Worm (Caenorhabditis elegans) whole organism, L1 larva: ENCODE measurements around the gene samt-1.

Experiments used
- C04F5.9 ChIP-seq: sonication (generic microtip); optimal IDR thresholded peaks from 2 replicates; lab custom pipeline; 2016; ENCODE audit warnings: missing genetic modification characterization, missing compliant biosample characterization
- C16A3.4 ChIP-seq: fragments of 150-350 bp; optimal IDR thresholded peaks from 2 replicates; lab custom pipeline; 2014; ENCODE audit warnings: missing biosample characterization, missing genetic modification characterization
- C34B4.2 ChIP-seq: sonication (generic microtip); optimal IDR thresholded peaks from 2 replicates; lab custom pipeline; 2017; ENCODE audit warnings: mild to moderate bottlenecking, missing genetic modification characterization, missing compliant biosample characterization
- aha-1 ChIP-seq: fragments of 150-350 bp; optimal IDR thresholded peaks from 2 replicates; lab custom pipeline; 2014; ENCODE audit warnings: missing biosample characterization, missing genetic modification characterization
- alr-1 ChIP-seq: fragments of 200-800 bp; sonication (Bioruptor generic); optimal IDR thresholded peaks from 2 replicates; lab custom pipeline; 2018; ENCODE audit warnings: borderline replicate concordance, mild to moderate bottlenecking, missing genetic modification characterization, missing compliant biosample characterization
- ceh-82 ChIP-seq, 3 experiments: fragments of 150-350 bp in 1 of 3; sonication (generic microtip) in 2 of 3; optimal IDR thresholded peaks; 2 replicates each; lab custom pipeline; 2014 to 2017; ENCODE audit warnings: missing biosample characterization in 3 of 3, missing genetic modification characterization in 3 of 3
- dsc-1 ChIP-seq: sonication (generic microtip); optimal IDR thresholded peaks from 2 replicates; lab custom pipeline; 2016; ENCODE audit warnings: mild to moderate bottlenecking, missing genetic modification characterization, missing compliant biosample characterization
- fkh-10 ChIP-seq: sonication (generic microtip); optimal IDR thresholded peaks from 2 replicates; lab custom pipeline; 2017; ENCODE audit warnings: missing biosample characterization, missing genetic modification reagents, missing genetic modification characterization
- fkh-8 ChIP-seq: sonication (generic microtip); optimal IDR thresholded peaks from 2 replicates; lab custom pipeline; 2016; ENCODE audit warnings: mild to moderate bottlenecking, missing genetic modification characterization, missing compliant biosample characterization
- grh-1 ChIP-seq: fragments of 200-800 bp; sonication (Bioruptor generic); IDR thresholded peaks from 2 replicates; pipeline ENCODE4 v1.3.6; 2022; ENCODE audit warnings: missing genetic modification reagents, missing genetic modification characterization, missing compliant biosample characterization
- hlh-4 ChIP-seq: sonication (generic microtip); optimal IDR thresholded peaks from 2 replicates; lab custom pipeline; 2016; ENCODE audit warnings: mild to moderate bottlenecking, missing genetic modification characterization, missing compliant biosample characterization
- jun-1 ChIP-seq: fragments of 150-350 bp; optimal IDR thresholded peaks from 2 replicates; lab custom pipeline; 2014; ENCODE audit warnings: missing biosample characterization, missing genetic modification reagents, missing genetic modification characterization
- lsy-2 ChIP-seq, 2 experiments: fragments of 150-350 bp; optimal IDR thresholded peaks; 2 replicates each; lab custom pipeline; 2014; ENCODE audit warnings: missing biosample characterization in 2 of 2, missing genetic modification characterization in 2 of 2
- mab-9 ChIP-seq: fragments of 200-800 bp; sonication (Bioruptor generic); IDR thresholded peaks from 2 replicates; pipeline ENCODE4 v1.3.6; 2022; ENCODE audit warnings: missing genetic modification reagents, missing genetic modification characterization, missing compliant biosample characterization
- mef-2 ChIP-seq: fragments of 150-350 bp; optimal IDR thresholded peaks from 2 replicates; lab custom pipeline; 2014; ENCODE audit warnings: missing biosample characterization, missing genetic modification characterization
- nhr-11 ChIP-seq: fragments of 150-350 bp; optimal IDR thresholded peaks from 2 replicates; lab custom pipeline; 2014; ENCODE audit warnings: missing biosample characterization, missing genetic modification characterization
- nhr-12 ChIP-seq: sonication (generic microtip); optimal IDR thresholded peaks from 2 replicates; lab custom pipeline; 2017; ENCODE audit warnings: missing biosample characterization, missing genetic modification characterization
- nhr-20 ChIP-seq: sonication (generic microtip); optimal IDR thresholded peaks from 2 replicates; lab custom pipeline; 2016; ENCODE audit warnings: mild to moderate bottlenecking, missing genetic modification characterization, missing compliant biosample characterization
- nhr-76 ChIP-seq: sonication (generic microtip); optimal IDR thresholded peaks from 2 replicates; lab custom pipeline; 2017; ENCODE audit warnings: missing biosample characterization, missing genetic modification characterization
- nhr-77 ChIP-seq: fragments of 150-350 bp; optimal IDR thresholded peaks from 2 replicates; lab custom pipeline; 2014; ENCODE audit warnings: missing biosample characterization, missing genetic modification characterization
- nhr-84 ChIP-seq: sonication (generic microtip); optimal IDR thresholded peaks from 2 replicates; lab custom pipeline; 2017; ENCODE audit warnings: missing biosample characterization, missing genetic modification characterization
- nhr-90 ChIP-seq: sonication (generic microtip); optimal IDR thresholded peaks from 2 replicates; lab custom pipeline; 2016; ENCODE audit warnings: mild to moderate bottlenecking, missing genetic modification characterization, missing compliant biosample characterization; ENCODE audit not compliant: poor library complexity
- pag-3 ChIP-seq: sonication (generic microtip); optimal IDR thresholded peaks from 2 replicates; lab custom pipeline; 2017; ENCODE audit warnings: missing genetic modification characterization, mild to moderate bottlenecking, missing compliant biosample characterization, antibody characterized with exemption, borderline replicate concordance; ENCODE audit not compliant: insufficient read depth
- snu-23 ChIP-seq: sonication (generic microtip); optimal IDR thresholded peaks from 2 replicates; lab custom pipeline; 2016; ENCODE audit warnings: missing genetic modification characterization, missing compliant biosample characterization
- sox-4 ChIP-seq: sonication (generic microtip); optimal IDR thresholded peaks from 2 replicates; lab custom pipeline; 2016; ENCODE audit warnings: missing genetic modification characterization, missing compliant biosample characterization
- swsn-7 ChIP-seq: sonication (generic microtip); optimal IDR thresholded peaks from 2 replicates; lab custom pipeline; 2016; ENCODE audit warnings: missing genetic modification characterization, missing compliant biosample characterization
- unc-30 ChIP-seq: sonication (generic microtip); optimal IDR thresholded peaks from 2 replicates; lab custom pipeline; 2017; ENCODE audit warnings: missing biosample characterization, missing genetic modification characterization
- unc-86 ChIP-seq: sonication (generic microtip); optimal IDR thresholded peaks from 2 replicates; lab custom pipeline; 2016; ENCODE audit warnings: missing genetic modification characterization, missing compliant biosample characterization
- vab-15 ChIP-seq: sonication (generic microtip); optimal IDR thresholded peaks from 2 replicates; lab custom pipeline; 2017; ENCODE audit warnings: missing genotype, mild to moderate bottlenecking, missing genetic modification characterization, missing compliant biosample characterization
- ztf-11 ChIP-seq, 2 experiments: sonication (generic microtip); optimal IDR thresholded peaks; 2 replicates each; lab custom pipeline; 2016 to 2017; ENCODE audit warnings: missing genetic modification characterization in 2 of 2, missing biosample characterization in 1 of 2, missing compliant biosample characterization in 1 of 2
- ztf-4 ChIP-seq: fragments of 150-350 bp; optimal IDR thresholded peaks from 2 replicates; lab custom pipeline; 2014; ENCODE audit warnings: missing biosample characterization, missing genetic modification characterization

samt-1 gene

ce11 chrIV:2928409-2928808 lies 2.8 kb upstream of the samt-1 start, which contains the start of gene manf-1 (continued):
- TF ChIP-seq alr-1 (tag; lab: Kevin White, UChicago): no peak
- peak; percentile 85 to 86 for TF ChIP-seq lsy-2 (tag; optimal IDR thresholded peaks at IDR 0.05; lab: Kevin White, UChicago)
- TF ChIP-seq sox-4 (tag; lab: Kevin White, UChicago): peak; percentile 4
- peak; percentile 55 for TF ChIP-seq C16A3.4 (tag; lab: Kevin White, UChicago)
- no peak for TF ChIP-seq C34B4.2 (tag; lab: Kevin White, UChicago)
- no peak for TF ChIP-seq aha-1 (tag; lab: Kevin White, UChicago)
- TF ChIP-seq unc-30 (tag; lab: Kevin White, UChicago): no peak
- peak; percentile 77 for TF ChIP-seq fkh-8 (tag; lab: Kevin White, UChicago)
- no peak for TF ChIP-seq mef-2
- TF ChIP-seq ztf-11 (tag; optimal IDR thresholded peaks at IDR 0.05; lab: Kevin White, UChicago): peak in 1 of 2 experiments; percentile 19
- no peak for TF ChIP-seq hlh-4 (tag; lab: Kevin White, UChicago)
- no peak for TF ChIP-seq nhr-76 (tag; lab: Kevin White, UChicago)
- TF ChIP-seq, all 84 proteins: peak for 44

DNA sequence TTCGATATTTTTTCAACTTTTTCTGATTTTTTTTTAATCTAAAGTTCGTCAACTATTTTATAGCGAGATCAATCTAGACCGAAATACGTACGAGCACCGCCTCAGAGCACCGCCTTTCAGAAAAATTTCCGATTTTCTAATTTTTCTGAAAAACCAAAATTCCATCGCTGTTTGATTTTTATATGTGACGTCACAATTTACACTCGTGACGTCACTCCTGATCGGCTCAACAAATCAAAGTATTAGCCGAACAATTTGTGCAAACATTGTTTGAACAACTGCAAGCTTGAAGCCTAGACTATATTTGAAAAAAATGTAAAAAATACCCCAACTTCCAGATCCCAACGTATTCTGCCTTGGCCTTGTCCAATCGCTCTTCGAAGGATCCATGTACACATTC lies 4.0 kb downstream of the samt-1 start:
- no peak for TF ChIP-seq vab-15 (tag; lab: Kevin White, UChicago)
- TF ChIP-seq, all 84 proteins: peak for 0

DNA sequence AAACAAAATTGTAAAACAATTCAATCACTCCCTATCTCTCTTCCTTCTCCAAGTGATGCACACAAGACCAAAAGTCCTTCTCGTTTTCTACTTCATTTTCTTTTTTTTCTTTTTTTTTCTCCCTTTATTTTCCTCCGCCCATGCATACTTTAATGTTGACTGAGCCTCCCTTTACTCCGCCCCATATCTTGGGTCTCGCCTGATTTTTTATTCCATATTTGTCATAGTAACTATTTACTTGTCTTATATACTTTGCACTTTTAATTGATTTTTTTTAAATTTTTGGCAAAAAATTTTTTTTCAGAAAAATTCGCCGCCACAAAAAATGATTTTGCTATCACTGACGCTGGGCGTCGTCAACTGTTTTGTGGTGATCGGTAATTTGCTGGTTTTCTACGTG lies 28.6 kb downstream of the samt-1 start, which contains the start of gene ser-6:
ser-6 (plus strand) TSS at position 301 of the 400 bp plus-strand sequence.
- TF ChIP-seq nhr-84 (no peak), fkh-10 (peak; percentile 33), nhr-90 (tag; lab: Kevin White, UChicago) (no peak)

ce11 chrIV:2960242-2960641 lies 29.0 kb downstream of the samt-1 start:
- TF ChIP-seq nhr-11 (tag; lab: Kevin White, UChicago) (no peak), C04F5.9 (tag; lab: Kevin White, UChicago) (no peak), lsy-2 (tag; optimal IDR thresholded peaks at IDR 0.05; lab: Kevin White, UChicago) (no peak)

DNA sequence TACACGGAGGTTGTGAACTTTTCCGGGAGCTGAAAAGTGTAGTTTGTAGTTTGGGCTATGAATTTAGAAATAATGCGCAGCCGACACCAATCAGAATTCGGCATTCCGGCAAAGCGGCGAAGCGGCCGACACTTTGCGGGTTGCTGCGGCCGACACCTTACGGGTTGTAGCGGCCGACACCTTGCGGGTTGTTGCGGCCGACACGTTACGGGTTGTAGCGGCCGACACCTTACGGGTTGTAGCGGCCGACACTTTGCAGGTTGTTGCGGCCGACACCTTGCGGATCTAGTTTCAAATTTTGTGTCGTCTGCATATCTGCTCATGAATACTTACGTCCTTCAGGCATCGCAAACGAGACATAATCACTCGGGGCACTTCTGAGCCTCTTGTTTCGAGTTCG lies 35.7 kb downstream of the samt-1 start:
- no peak for TF ChIP-seq aha-1 (tag; lab: Kevin White, UChicago)
- TF ChIP-seq, all 84 proteins: peak for 0

- TF ChIP-seq aha-1 (tag; lab: Kevin White, UChicago): no peak
- no peak for TF ChIP-seq nhr-20 (tag; lab: Kevin White, UChicago)
- no peak for TF ChIP-seq ztf-4 (tag; lab: Kevin White, UChicago)
- no peak for TF ChIP-seq fkh-10
- TF ChIP-seq snu-23 (GFP tag; lab: Kevin White, UChicago): no peak
- no peak for TF ChIP-seq nhr-77
- no peak for TF ChIP-seq ceh-82 (tag; optimal IDR thresholded peaks at IDR 0.05; lab: Kevin White, UChicago)
These were observed 38.3 kb downstream of the samt-1 start, which contains the start of gene Y54G2A.57 for ce11 chrIV:2969399-2969990. Gene Y54G2A.57, plus strand, starts transcription at chrIV:2969940.

DNA sequence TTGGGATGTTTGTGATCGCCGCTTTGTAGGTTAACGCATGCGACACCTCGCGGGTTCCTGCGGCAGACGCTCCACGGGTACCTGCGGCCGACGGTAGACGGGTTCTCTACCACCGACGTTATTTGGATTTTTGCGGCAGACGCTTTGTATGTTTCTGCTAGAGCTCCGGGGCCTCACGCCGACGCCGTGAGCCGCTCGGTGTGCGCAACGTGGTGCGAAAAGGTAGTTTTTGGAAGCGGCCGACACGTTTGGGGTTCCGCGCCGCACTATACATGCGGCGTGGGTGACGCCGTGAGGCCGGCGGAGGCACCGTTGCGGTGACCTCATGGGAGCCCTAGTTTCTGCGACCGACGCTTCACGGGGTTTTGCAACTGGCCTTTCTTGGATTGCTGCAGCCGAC lies 39.9 kb downstream of the samt-1 start:
- TF ChIP-seq swsn-7 (tag; lab: Kevin White, UChicago) (no peak), grh-1 (no peak), pag-3 (tag; lab: Kevin White, UChicago) (no peak), jun-1 (tag; lab: Kevin White, UChicago) (no peak), mab-9 (GFP tag; lab: Robert Waterston, UW) (no peak), nhr-20 (tag; lab: Kevin White, UChicago) (no peak), dsc-1 (tag; lab: Kevin White, UChicago) (no peak), unc-86 (tag; lab: Kevin White, UChicago) (no peak), nhr-12 (tag; lab: Kevin White, UChicago) (no peak)
